Fruit fly (Drosophila melanogaster) whole organism, embryonic: Measurements from ENCODE around the gene HDAC3.

ENCODE experiments used
- Atf6 ChIP-seq: fragments of 200-800 bp; sonication (Bioruptor generic); IDR thresholded peaks from 2 replicates; pipeline ENCODE4 v1.3.6; 2022; ENCODE audit warnings: missing biosample characterization, missing genetic modification characterization
- CG11695 ChIP-seq: fragments of 200-800 bp; sonication (Bioruptor generic); IDR thresholded peaks from 3 replicates; pipeline ENCODE4 v1.3.6; 2022; ENCODE audit warnings: missing biosample characterization, missing genetic modification characterization
- CG1233 ChIP-seq: fragments of 200-800 bp; sonication (Bioruptor generic); optimal IDR thresholded peaks from 4 replicates; lab custom pipeline; 2018; ENCODE audit warnings: missing biosample characterization, mild to moderate bottlenecking, missing genetic modification characterization
- CG13287 ChIP-seq: fragments of 200-800 bp; sonication (Bioruptor generic); IDR thresholded peaks from 2 replicates; pipeline ENCODE4 v1.3.6; 2022; ENCODE audit warnings: missing biosample characterization, missing genetic modification characterization; ENCODE audit not compliant: partially characterized antibody
- CG16813 ChIP-seq: fragments of 200-800 bp; sonication (Bioruptor generic); IDR thresholded peaks from 3 replicates; pipeline ENCODE4 v1.3.6; 2022; ENCODE audit warnings: missing biosample characterization, missing genetic modification characterization; ENCODE audit not compliant: partially characterized antibody
- CG18011 ChIP-seq: fragments of 200-800 bp; sonication (Bioruptor generic); optimal IDR thresholded peaks from 2 replicates; lab custom pipeline; 2017; ENCODE audit warnings: missing biosample characterization, missing genetic modification characterization, mild to moderate bottlenecking, moderate library complexity, missing genotype
- CG18619 ChIP-seq: fragments of 200-800 bp; sonication (Bioruptor generic); optimal IDR thresholded peaks from 3 replicates; lab custom pipeline; 2017; ENCODE audit warnings: missing biosample characterization, mild to moderate bottlenecking, missing genetic modification characterization
- CG32532 ChIP-seq: fragments of 200-800 bp; sonication (Bioruptor generic); IDR thresholded peaks from 2 replicates; pipeline ENCODE4 v1.3.6; 2022; ENCODE audit warnings: missing biosample characterization, missing genetic modification characterization
- CG4328 ChIP-seq: fragments of 200-800 bp; sonication (Bioruptor generic); optimal IDR thresholded peaks from 3 replicates; lab custom pipeline; 2017; ENCODE audit warnings: missing biosample characterization, missing genetic modification reagents, missing genetic modification characterization
- CG4404 ChIP-seq: fragments of 200-800 bp; sonication (Bioruptor generic); IDR thresholded peaks from 2 replicates; pipeline ENCODE4 v1.3.6; 2022; ENCODE audit warnings: missing biosample characterization, missing genetic modification characterization
- CG4854 ChIP-seq: fragments of 200-800 bp; sonication (Bioruptor generic); optimal IDR thresholded peaks from 2 replicates; lab custom pipeline; 2016; ENCODE audit warnings: missing biosample characterization, missing genetic modification characterization, inconsistent platforms
- CG6254 ChIP-seq: fragments of 200-800 bp; sonication (Bioruptor generic); optimal IDR thresholded peaks from 3 replicates; lab custom pipeline; 2017; ENCODE audit warnings: mild to moderate bottlenecking, missing biosample characterization, missing genetic modification reagents, missing genetic modification characterization
- CG8089 ChIP-seq: fragments of 200-800 bp; sonication (Bioruptor generic); optimal IDR thresholded peaks from 3 replicates; lab custom pipeline; 2016; ENCODE audit warnings: missing biosample characterization, missing genetic modification characterization
- CG8924 ChIP-seq: fragments of 200-800 bp; optimal IDR thresholded peaks from 3 replicates; lab custom pipeline; 2019; ENCODE audit warnings: missing biosample characterization, mild to moderate bottlenecking, missing genetic modification characterization, moderate library complexity
- CG9437 ChIP-seq: fragments of 200-800 bp; sonication (Bioruptor generic); optimal IDR thresholded peaks from 2 replicates; lab custom pipeline; 2018; ENCODE audit warnings: missing biosample characterization, mild to moderate bottlenecking, missing genetic modification characterization
- CkIIα-i1 ChIP-seq: fragments of 200-800 bp; sonication (Bioruptor generic); IDR thresholded peaks from 2 replicates; pipeline ENCODE4 v1.3.6; 2022; ENCODE audit warnings: missing biosample characterization, missing genetic modification characterization
- GATAe ChIP-seq: fragments of 200-800 bp; sonication (Bioruptor generic); conservative IDR thresholded peaks from 2 replicates; pipeline ENCODE4 v1.3.6; 2022; ENCODE audit warnings: missing biosample characterization, missing genetic modification characterization
- Hand ChIP-seq: fragments of 200-800 bp; sonication (Bioruptor generic); optimal IDR thresholded peaks from 2 replicates; lab custom pipeline; 2017; ENCODE audit warnings: mild to moderate bottlenecking, missing biosample characterization, missing genetic modification reagents, missing genetic modification characterization
- HmgZ ChIP-seq: fragments of 200-800 bp; sonication (Bioruptor generic); optimal IDR thresholded peaks from 2 replicates; lab custom pipeline; 2018; ENCODE audit warnings: missing biosample characterization, mild to moderate bottlenecking, missing genetic modification characterization
- Mrtf ChIP-seq: fragments of 200-800 bp; sonication (Bioruptor generic); IDR thresholded peaks from 3 replicates; pipeline ENCODE4 v1.3.6; 2022; ENCODE audit warnings: missing biosample characterization, missing genetic modification characterization
- NC2α ChIP-seq: fragments of 200-800 bp; sonication (Bioruptor generic); optimal IDR thresholded peaks from 2 replicates; lab custom pipeline; 2016; ENCODE audit warnings: missing biosample characterization, missing genetic modification characterization
- Nf-YC ChIP-seq: fragments of 200-800 bp; optimal IDR thresholded peaks from 3 replicates; lab custom pipeline; 2019; ENCODE audit warnings: missing biosample characterization, mild to moderate bottlenecking, missing genetic modification characterization, moderate library complexity
- NfI ChIP-seq: fragments of 200-800 bp; sonication (Bioruptor generic); optimal IDR thresholded peaks from 3 replicates; lab custom pipeline; 2018; ENCODE audit warnings: missing biosample characterization, mild to moderate bottlenecking, missing genetic modification characterization, moderate library complexity
- Stat92E ChIP-seq, 3 experiments: fragments of >200 bp in 2 of 3; fragments of 200-800 bp in 1 of 3; sonication (Bioruptor generic) in 1 of 3; optimal IDR thresholded peaks; 2 replicates each; lab custom pipeline; 2017 to 2019; ENCODE audit warnings: missing biosample characterization in 3 of 3, missing genetic modification characterization in 3 of 3, mild to moderate bottlenecking in 1 of 3, moderate library complexity in 1 of 3
- TFAM ChIP-seq: fragments of 200-800 bp; sonication (Bioruptor generic); optimal IDR thresholded peaks from 2 replicates; lab custom pipeline; 2017; ENCODE audit warnings: missing biosample characterization, missing genetic modification characterization, inconsistent platforms
- Tbp ChIP-seq: fragments of >200 bp; optimal IDR thresholded peaks from 2 replicates; lab custom pipeline; 2018; ENCODE audit warnings: missing biosample characterization, missing genetic modification characterization
- YL-1 ChIP-seq: fragments of 200-800 bp; sonication (Bioruptor generic); optimal IDR thresholded peaks from 3 replicates; lab custom pipeline; 2017; ENCODE audit warnings: missing biosample characterization, mild to moderate bottlenecking, missing genetic modification characterization
- ase ChIP-seq: fragments of 200-800 bp; sonication (Bioruptor generic); IDR thresholded peaks from 3 replicates; pipeline ENCODE4 v1.3.6; 2022; ENCODE audit warnings: missing biosample characterization, missing genetic modification characterization
- chif ChIP-seq, 2 experiments: fragments of 200-800 bp; sonication (Bioruptor generic); optimal IDR thresholded peaks; 3 replicates each; lab custom pipeline; 2016; ENCODE audit warnings: missing biosample characterization in 2 of 2, missing genetic modification characterization in 2 of 2
- chm ChIP-seq: fragments of 200-800 bp; sonication (Bioruptor generic); IDR thresholded peaks from 2 replicates; pipeline ENCODE4 v1.3.6; 2022; ENCODE audit warnings: missing biosample characterization, missing genetic modification characterization
- ci ChIP-seq: fragments of 200-800 bp; sonication (Bioruptor generic); IDR thresholded peaks from 3 replicates; pipeline ENCODE4 v1.3.6; 2022; ENCODE audit warnings: missing biosample characterization, missing genetic modification characterization
- corto ChIP-seq: fragments of 200-800 bp; sonication (Bioruptor generic); optimal IDR thresholded peaks from 2 replicates; lab custom pipeline; 2016; ENCODE audit warnings: missing biosample characterization, mild to moderate bottlenecking, missing genetic modification characterization, moderate library complexity
- dysf ChIP-seq: fragments of 200-800 bp; sonication (Bioruptor generic); IDR thresholded peaks from 3 replicates; pipeline ENCODE4 v1.3.6; 2022; ENCODE audit warnings: missing biosample characterization, missing genetic modification characterization
- en ChIP-seq: fragments of 200-800 bp; sonication (Bioruptor generic); optimal IDR thresholded peaks from 2 replicates; lab custom pipeline; 2016; ENCODE audit warnings: missing biosample characterization, missing genetic modification characterization
- eve ChIP-seq, 2 experiments: fragments of >200 bp; optimal IDR thresholded peaks; 2 replicates each; lab custom pipeline; 2017; ENCODE audit warnings: missing biosample characterization in 2 of 2, missing genetic modification characterization in 2 of 2
- eyg ChIP-seq: fragments of 200-800 bp; sonication (Bioruptor generic); optimal IDR thresholded peaks from 3 replicates; lab custom pipeline; 2016; ENCODE audit warnings: missing biosample characterization, missing genetic modification characterization
- gcm ChIP-seq: fragments of 200-800 bp; sonication (Bioruptor generic); optimal IDR thresholded peaks from 2 replicates; lab custom pipeline; 2019; ENCODE audit warnings: missing biosample characterization, mild to moderate bottlenecking, missing genetic modification characterization, moderate library complexity
- grn ChIP-seq: fragments of 200-800 bp; sonication (Bioruptor generic); optimal IDR thresholded peaks from 3 replicates; lab custom pipeline; 2017; ENCODE audit warnings: missing biosample characterization, missing genetic modification characterization
- gro ChIP-seq: fragments of 200-800 bp; sonication (Bioruptor generic); optimal IDR thresholded peaks from 2 replicates; lab custom pipeline; 2016; ENCODE audit warnings: missing biosample characterization, missing genetic modification characterization
- gt ChIP-seq: fragments of 200-800 bp; sonication (Bioruptor generic); IDR thresholded peaks from 2 replicates; pipeline ENCODE4 v1.3.6; 2022; ENCODE audit warnings: missing biosample characterization, missing genetic modification characterization
- hth ChIP-seq: fragments of >200 bp; optimal IDR thresholded peaks from 2 replicates; lab custom pipeline; 2017; ENCODE audit warnings: inconsistent platforms
- kay ChIP-seq: fragments of 200-800 bp; sonication (Bioruptor generic); optimal IDR thresholded peaks from 2 replicates; lab custom pipeline; 2016; ENCODE audit warnings: missing biosample characterization, missing genetic modification characterization
- ken ChIP-seq: fragments of 200-800 bp; sonication (Bioruptor generic); IDR thresholded peaks from 3 replicates; pipeline ENCODE4 v1.3.6; 2022; ENCODE audit warnings: missing biosample characterization, missing genetic modification characterization
- klu ChIP-seq: fragments of 200-800 bp; sonication (Bioruptor generic); IDR thresholded peaks from 2 replicates; pipeline ENCODE4 v1.3.6; 2022; ENCODE audit warnings: missing biosample characterization, missing genetic modification characterization
- lola ChIP-seq, 3 experiments: fragments of >200 bp in 2 of 3; fragments of 200-800 bp in 1 of 3; sonication (Bioruptor generic) in 1 of 3; optimal IDR thresholded peaks; 2 replicates each; lab custom pipeline; 2017 to 2019; ENCODE audit warnings: missing biosample characterization in 3 of 3, missing genetic modification characterization in 3 of 3, mild to moderate bottlenecking in 1 of 3, moderate library complexity in 1 of 3
- pan ChIP-seq, 4 experiments: fragments of >200 bp in 3 of 4; fragments of 200-800 bp in 1 of 4; sonication (Bioruptor generic) in 1 of 4; optimal IDR thresholded peaks in 3 of 4; IDR thresholded peaks in 1 of 4; 2 replicates each; pipeline versions ENCODE4 v1.3.6 to Lab custom; 2017 to 2022; ENCODE audit warnings: missing biosample characterization in 2 of 4, missing genetic modification characterization in 2 of 4, mixed read lengths in 1 of 4
- ro ChIP-seq: fragments of 200-800 bp; sonication (Bioruptor generic); IDR thresholded peaks from 2 replicates; pipeline ENCODE4 v1.3.6; 2022; ENCODE audit warnings: missing biosample characterization, missing genetic modification characterization
- run ChIP-seq: fragments of 200-800 bp; sonication (Bioruptor generic); optimal IDR thresholded peaks from 3 replicates; lab custom pipeline; 2018; ENCODE audit warnings: missing biosample characterization, mild to moderate bottlenecking, missing genetic modification characterization
- seq ChIP-seq: fragments of 200-800 bp; sonication (Bioruptor generic); IDR thresholded peaks from 2 replicates; pipeline ENCODE4 v1.3.6; 2022; ENCODE audit warnings: missing biosample characterization, missing genetic modification characterization
- sima ChIP-seq: fragments of 200-800 bp; sonication (Bioruptor generic); optimal IDR thresholded peaks from 2 replicates; lab custom pipeline; 2016; ENCODE audit warnings: missing biosample characterization, missing genetic modification characterization
- tin ChIP-seq: fragments of 200-800 bp; sonication (Bioruptor generic); optimal IDR thresholded peaks from 3 replicates; lab custom pipeline; 2016; ENCODE audit warnings: missing biosample characterization, missing genetic modification characterization

Gene HDAC3

DNA sequence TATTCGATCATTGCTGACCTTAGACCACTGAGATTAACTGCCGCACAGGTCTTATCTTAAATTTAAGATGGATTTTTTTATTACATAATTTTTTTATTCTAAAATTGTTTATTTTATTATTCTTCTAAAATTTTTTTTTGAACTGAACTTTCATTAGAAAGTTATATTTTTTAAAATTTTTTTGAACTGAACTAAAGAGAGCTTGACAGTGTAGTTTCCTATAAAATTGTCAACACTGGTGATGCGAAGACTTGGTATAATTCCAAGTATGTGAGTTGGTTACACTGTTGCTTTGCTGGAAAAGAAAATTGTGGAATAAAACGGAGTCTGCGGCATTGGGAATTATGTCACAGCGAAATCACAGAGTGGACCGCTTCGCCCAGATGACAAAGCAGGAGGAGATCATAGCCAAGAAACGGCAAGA lies 10.9 kb upstream of the HDAC3 start, which contains the start of gene CG31550 (continued):
- no peak for TF ChIP-seq gro
- TF ChIP-seq CG6254, result no peak
- TF ChIP-seq corto (GFP tag; lab: Kevin White, UChicago), result no peak
- peak; percentile 63; the same call in 2 of the 3 replicates for TF ChIP-seq Mrtf
- TF ChIP-seq sima, result no peak
- no peak for TF ChIP-seq NC2α
- no peak for TF ChIP-seq eve (GFP tag; optimal IDR thresholded peaks at IDR 0.05; lab: Kevin White, UChicago)
- no peak for TF ChIP-seq run (tag; lab: Kevin White, UChicago)
- TF ChIP-seq Hand (GFP tag; lab: Kevin White, UChicago), result no peak
- peak; percentile 81 for TF ChIP-seq dysf
- TF ChIP-seq YL-1 (GFP tag; lab: Kevin White, UChicago), result peak; percentile 82
- peak; percentile 58 for TF ChIP-seq CG1233 (GFP tag; lab: Kevin White, UChicago)
- TF ChIP-seq CG18619 (GFP tag; lab: Kevin White, UChicago), result peak; percentile 43
- TF ChIP-seq klu (GFP tag; lab: Robert Waterston, UW), result peak; percentile 80
- TF ChIP-seq CG11695 (GFP tag; lab: Robert Waterston, UW), result peak; percentile 69; the same call in 2 of the 3 replicates
- no peak for TF ChIP-seq eyg (GFP tag; lab: Kevin White, UChicago)
- TF ChIP-seq Nf-YC (tag; lab: Kevin White, UChicago), result no peak
- TF ChIP-seq GATAe (GFP tag; lab: Robert Waterston, UW), result no peak
- peak; percentile 28 to 44 for TF ChIP-seq chif (GFP tag; optimal IDR thresholded peaks at IDR 0.05; lab: Kevin White, UChicago)
- TF ChIP-seq NfI (GFP tag; lab: Kevin White, UChicago), result peak; percentile 76
- TF ChIP-seq ase (GFP tag; lab: Robert Waterston, UW), result peak; percentile 68
- TF ChIP-seq Tbp (GFP tag; lab: Kevin White, UChicago), result no peak
- no peak for TF ChIP-seq CG8089 (GFP tag; lab: Kevin White, UChicago)
- TF ChIP-seq gcm (GFP tag; lab: Kevin White, UChicago), result no peak
- TF ChIP-seq ken, result peak; percentile 87
- TF ChIP-seq pan (optimal IDR thresholded peaks at IDR 0.05; lab: Kevin White, UChicago), result no peak
- TF ChIP-seq pan (GFP tag; optimal IDR thresholded peaks at IDR 0.05 in 1 of 2, IDR thresholded peaks at IDR 0.05 in 1 of 2), result peak in 1 of 2 experiments; percentile 77
- peak; percentile 51; the same call in 1 of the 2 replicates for TF ChIP-seq seq (GFP tag; lab: Robert Waterston, UW)
- TF ChIP-seq CG4404 (GFP tag; lab: Robert Waterston, UW), result peak; percentile 65
- no peak for TF ChIP-seq CG16813 (GFP tag; lab: Robert Waterston, UW)
- TF ChIP-seq CG9437 (GFP tag; lab: Kevin White, UChicago), result peak; percentile 40
- TF ChIP-seq CG13287, result peak; percentile 46; the same call in 1 of the 2 replicates
- TF ChIP-seq CG32532 (GFP tag; lab: Robert Waterston, UW), result peak; percentile 86
- TF ChIP-seq CG18011 (GFP tag; lab: Kevin White, UChicago), result no peak
- TF ChIP-seq TFAM (GFP tag; lab: Kevin White, UChicago), result no peak
- TF ChIP-seq ro (GFP tag; lab: Robert Waterston, UW), result peak; percentile 49
- TF ChIP-seq HmgZ (tag; lab: Kevin White, UChicago), result peak; percentile 40
- TF ChIP-seq grn (GFP tag; lab: Kevin White, UChicago), result no peak
- peak; percentile 55 for TF ChIP-seq Atf6 (GFP tag; lab: Robert Waterston, UW)
- TF ChIP-seq CG8924 (tag; lab: Kevin White, UChicago), result peak; percentile 74
- no peak for TF ChIP-seq CG4854
- no peak for TF ChIP-seq hth (lab: Kevin White, UChicago)
- no peak for TF ChIP-seq CG4328
- TF ChIP-seq chm (GFP tag; lab: Robert Waterston, UW), result no peak
- TF ChIP-seq Stat92E (GFP tag; optimal IDR thresholded peaks at IDR 0.05; lab: Kevin White, UChicago), result no peak
- TF ChIP-seq en (GFP tag; lab: Kevin White, UChicago), result no peak
- peak; percentile 76 for TF ChIP-seq ci (GFP tag; lab: Robert Waterston, UW)
- TF ChIP-seq tin (GFP tag; lab: Kevin White, UChicago), result peak; percentile 77
- peak in 1 of 3 experiments; percentile 65 for TF ChIP-seq lola (GFP tag; optimal IDR thresholded peaks at IDR 0.05; lab: Kevin White, UChicago)
- no peak for TF ChIP-seq kay (GFP tag; lab: Kevin White, UChicago)
- TF ChIP-seq gt (GFP tag; lab: Robert Waterston, UW), result no peak; the same call in 1 of the 2 replicates
- no peak for TF ChIP-seq CkIIα-i1 (GFP tag; lab: Robert Waterston, UW)
